Fruit fly (Drosophila melanogaster) whole organism, embryonic: ENCODE measurements around the gene CG10907.

Experiments
- Ada2b ChIP-seq: fragments of 200-800 bp; sonication (Bioruptor generic); IDR thresholded peaks from 2 replicates; pipeline ENCODE4 v1.3.6; 2022; ENCODE audit warnings: missing biosample characterization, missing genetic modification characterization
- Bgb ChIP-seq: fragments of 200-800 bp; sonication (Bioruptor generic); IDR thresholded peaks from 2 replicates; pipeline ENCODE4 v1.3.6; 2022; ENCODE audit warnings: missing biosample characterization, missing genetic modification characterization; ENCODE audit not compliant: partially characterized antibody
- CG11085 ChIP-seq: fragments of 200-800 bp; sonication (Bioruptor generic); IDR thresholded peaks from 2 replicates; pipeline ENCODE4 v1.3.6; 2022; ENCODE audit warnings: missing biosample characterization, missing genetic modification characterization
- CG11504 ChIP-seq: fragments of 200-800 bp; sonication (Bioruptor generic); optimal IDR thresholded peaks from 3 replicates; lab custom pipeline; 2019; ENCODE audit warnings: missing biosample characterization, mild to moderate bottlenecking, missing genetic modification characterization, moderate library complexity
- CG12071 ChIP-seq: fragments of 200-800 bp; sonication (Bioruptor generic); optimal IDR thresholded peaks from 3 replicates; lab custom pipeline; 2018; ENCODE audit warnings: missing biosample characterization, mild to moderate bottlenecking, missing genetic modification characterization
- CG12155 ChIP-seq: fragments of 200-800 bp; sonication (Bioruptor generic); optimal IDR thresholded peaks from 3 replicates; lab custom pipeline; 2016; ENCODE audit warnings: missing biosample characterization, missing genetic modification characterization
- CG12391 ChIP-seq: fragments of 200-800 bp; sonication (Bioruptor generic); optimal IDR thresholded peaks from 3 replicates; lab custom pipeline; 2018; ENCODE audit warnings: missing biosample characterization, mild to moderate bottlenecking, missing genetic modification characterization, moderate library complexity
- CG13424 ChIP-seq: fragments of 200-800 bp; sonication (Bioruptor generic); optimal IDR thresholded peaks from 2 replicates; lab custom pipeline; 2019; ENCODE audit warnings: missing biosample characterization, mild to moderate bottlenecking, missing genetic modification characterization, moderate library complexity
- CG15269 ChIP-seq: fragments of 200-800 bp; sonication (Bioruptor generic); optimal IDR thresholded peaks from 2 replicates; lab custom pipeline; 2018; ENCODE audit warnings: missing biosample characterization, mild to moderate bottlenecking, missing genetic modification characterization, moderate library complexity
- CG15514 ChIP-seq: fragments of 200-800 bp; sonication (Bioruptor generic); optimal IDR thresholded peaks from 3 replicates; lab custom pipeline; 2017; ENCODE audit warnings: missing biosample characterization, missing genetic modification characterization, mild to moderate bottlenecking, moderate library complexity, missing genetic modification reagents
- CG16813 ChIP-seq: fragments of 200-800 bp; sonication (Bioruptor generic); IDR thresholded peaks from 3 replicates; pipeline ENCODE4 v1.3.6; 2022; ENCODE audit warnings: missing biosample characterization, missing genetic modification characterization; ENCODE audit not compliant: partially characterized antibody
- CG17328 ChIP-seq: fragments of 200-800 bp; sonication (Bioruptor generic); IDR thresholded peaks from 2 replicates; pipeline ENCODE4 v1.3.6; 2022; ENCODE audit warnings: missing biosample characterization, missing genetic modification characterization
- CG17359 ChIP-seq: fragments of 200-800 bp; sonication (Bioruptor generic); optimal IDR thresholded peaks from 3 replicates; lab custom pipeline; 2018; ENCODE audit warnings: missing biosample characterization, mild to moderate bottlenecking, missing genetic modification characterization, moderate library complexity
- CG18619 ChIP-seq: fragments of 200-800 bp; sonication (Bioruptor generic); optimal IDR thresholded peaks from 3 replicates; lab custom pipeline; 2017; ENCODE audit warnings: missing biosample characterization, mild to moderate bottlenecking, missing genetic modification characterization
- CG2199 ChIP-seq: fragments of 200-800 bp; sonication (Bioruptor generic); IDR thresholded peaks from 3 replicates; pipeline ENCODE4 v1.3.6; 2022; ENCODE audit warnings: missing biosample characterization, missing genetic modification characterization
- CG31441 ChIP-seq: fragments of 200-800 bp; sonication (Bioruptor generic); IDR thresholded peaks from 2 replicates; pipeline ENCODE4 v1.3.6; 2022; ENCODE audit warnings: missing biosample characterization, missing genetic modification characterization
- CG7928 ChIP-seq: fragments of 200-800 bp; sonication (Bioruptor generic); optimal IDR thresholded peaks from 2 replicates; lab custom pipeline; 2017; ENCODE audit warnings: missing biosample characterization, mild to moderate bottlenecking, missing genetic modification characterization
- CkIIα-i1 ChIP-seq: fragments of 200-800 bp; sonication (Bioruptor generic); IDR thresholded peaks from 2 replicates; pipeline ENCODE4 v1.3.6; 2022; ENCODE audit warnings: missing biosample characterization, missing genetic modification characterization
- Ets97D ChIP-seq: fragments of 200-800 bp; sonication (Bioruptor generic); optimal IDR thresholded peaks from 3 replicates; lab custom pipeline; 2016; ENCODE audit warnings: missing biosample characterization, missing genetic modification characterization
- HLH54F ChIP-seq: fragments of 200-800 bp; sonication (Bioruptor generic); optimal IDR thresholded peaks from 3 replicates; lab custom pipeline; 2016; ENCODE audit warnings: missing biosample characterization, missing genetic modification characterization
- HmgZ ChIP-seq: fragments of 200-800 bp; sonication (Bioruptor generic); optimal IDR thresholded peaks from 2 replicates; lab custom pipeline; 2018; ENCODE audit warnings: missing biosample characterization, mild to moderate bottlenecking, missing genetic modification characterization
- Mrtf ChIP-seq: fragments of 200-800 bp; sonication (Bioruptor generic); IDR thresholded peaks from 3 replicates; pipeline ENCODE4 v1.3.6; 2022; ENCODE audit warnings: missing biosample characterization, missing genetic modification characterization
- Neu2 ChIP-seq: fragments of 200-800 bp; sonication (Bioruptor generic); optimal IDR thresholded peaks from 3 replicates; lab custom pipeline; 2016; ENCODE audit warnings: missing biosample characterization, missing genetic modification characterization, borderline replicate concordance
- Sry-β ChIP-seq: fragments of 200-800 bp; sonication (Bioruptor generic); optimal IDR thresholded peaks from 2 replicates; lab custom pipeline; 2018; ENCODE audit warnings: missing biosample characterization, mild to moderate bottlenecking, missing genetic modification characterization, moderate library complexity
- Stat92E ChIP-seq, 3 experiments: fragments of >200 bp in 2 of 3; fragments of 200-800 bp in 1 of 3; sonication (Bioruptor generic) in 1 of 3; optimal IDR thresholded peaks; 2 replicates each; lab custom pipeline; 2017 to 2019; ENCODE audit warnings: missing biosample characterization in 3 of 3, missing genetic modification characterization in 3 of 3, mild to moderate bottlenecking in 1 of 3, moderate library complexity in 1 of 3
- ato ChIP-seq: fragments of 200-800 bp; sonication (Bioruptor generic); IDR thresholded peaks from 2 replicates; pipeline ENCODE4 v1.3.6; 2022; ENCODE audit warnings: missing biosample characterization, missing genetic modification characterization; ENCODE audit not compliant: partially characterized antibody
- bsh ChIP-seq, 2 experiments: fragments of 200-800 bp; sonication (Bioruptor generic); optimal IDR thresholded peaks; 2 replicates each; lab custom pipeline; 2017 to 2018; ENCODE audit warnings: mild to moderate bottlenecking in 2 of 2, missing biosample characterization in 2 of 2, missing genetic modification characterization in 2 of 2, moderate library complexity in 1 of 2
- cas ChIP-seq: fragments of 200-800 bp; sonication (Bioruptor generic); IDR thresholded peaks from 2 replicates; pipeline ENCODE4 v1.3.6; 2022; ENCODE audit warnings: missing biosample characterization, missing genetic modification characterization
- ci ChIP-seq: fragments of 200-800 bp; sonication (Bioruptor generic); IDR thresholded peaks from 3 replicates; pipeline ENCODE4 v1.3.6; 2022; ENCODE audit warnings: missing biosample characterization, missing genetic modification characterization
- corto ChIP-seq: fragments of 200-800 bp; sonication (Bioruptor generic); optimal IDR thresholded peaks from 2 replicates; lab custom pipeline; 2016; ENCODE audit warnings: missing biosample characterization, mild to moderate bottlenecking, missing genetic modification characterization, moderate library complexity
- croc ChIP-seq: fragments of 200-800 bp; sonication (Bioruptor generic); conservative IDR thresholded peaks from 3 replicates; pipeline ENCODE4 v1.3.6; 2022; ENCODE audit warnings: missing biosample characterization, missing genetic modification characterization
- dimm ChIP-seq: fragments of 200-800 bp; sonication (Bioruptor generic); IDR thresholded peaks from 2 replicates; pipeline ENCODE4 v1.3.6; 2022; ENCODE audit warnings: missing biosample characterization, missing genetic modification characterization
- dpn ChIP-seq, 2 experiments: fragments of 200-800 bp; sonication (Bioruptor generic); optimal IDR thresholded peaks; 3 replicates each; lab custom pipeline; 2016; ENCODE audit warnings: missing biosample characterization in 2 of 2, missing genetic modification characterization in 2 of 2
- fd64A ChIP-seq: fragments of 200-800 bp; sonication (Bioruptor generic); optimal IDR thresholded peaks from 3 replicates; lab custom pipeline; 2018; ENCODE audit warnings: missing biosample characterization, mild to moderate bottlenecking, missing genetic modification characterization
- fu2 ChIP-seq: fragments of 200-800 bp; sonication (Bioruptor generic); optimal IDR thresholded peaks from 2 replicates; lab custom pipeline; 2016; ENCODE audit warnings: missing biosample characterization, missing genetic modification characterization
- grau ChIP-seq: fragments of 200-800 bp; optimal IDR thresholded peaks from 3 replicates; lab custom pipeline; 2019; ENCODE audit warnings: missing biosample characterization, mild to moderate bottlenecking, missing genetic modification characterization, moderate library complexity
- h ChIP-seq: fragments of >200 bp; optimal IDR thresholded peaks from 2 replicates; lab custom pipeline; 2017
- her ChIP-seq: fragments of 200-800 bp; sonication (Bioruptor generic); optimal IDR thresholded peaks from 2 replicates; lab custom pipeline; 2016; ENCODE audit warnings: missing biosample characterization, missing genetic modification characterization
- inv ChIP-seq: fragments of 200-800 bp; sonication (Bioruptor generic); IDR thresholded peaks from 2 replicates; pipeline ENCODE4 v1.3.6; 2022; ENCODE audit warnings: missing biosample characterization, missing genetic modification characterization; ENCODE audit not compliant: partially characterized antibody
- jing ChIP-seq: fragments of 200-800 bp; sonication (Bioruptor generic); optimal IDR thresholded peaks from 2 replicates; lab custom pipeline; 2018; ENCODE audit warnings: missing biosample characterization, mild to moderate bottlenecking, missing genetic modification characterization
- jumu ChIP-seq: fragments of 200-800 bp; sonication (Bioruptor generic); optimal IDR thresholded peaks from 3 replicates; lab custom pipeline; 2016; ENCODE audit warnings: missing biosample characterization, missing genetic modification characterization
- kay ChIP-seq: fragments of 200-800 bp; sonication (Bioruptor generic); optimal IDR thresholded peaks from 2 replicates; lab custom pipeline; 2016; ENCODE audit warnings: missing biosample characterization, missing genetic modification characterization
- klu ChIP-seq: fragments of 200-800 bp; sonication (Bioruptor generic); IDR thresholded peaks from 2 replicates; pipeline ENCODE4 v1.3.6; 2022; ENCODE audit warnings: missing biosample characterization, missing genetic modification characterization
- lmd ChIP-seq: fragments of 200-800 bp; sonication (Bioruptor generic); IDR thresholded peaks from 2 replicates; pipeline ENCODE4 v1.3.6; 2022; ENCODE audit warnings: missing biosample characterization, missing genetic modification characterization
- pita ChIP-seq: fragments of 200-800 bp; sonication (Bioruptor generic); optimal IDR thresholded peaks from 2 replicates; lab custom pipeline; 2017; ENCODE audit warnings: missing biosample characterization, mild to moderate bottlenecking, missing genetic modification characterization
- sens-2 ChIP-seq: fragments of 200-800 bp; sonication (Bioruptor generic); IDR thresholded peaks from 2 replicates; pipeline ENCODE4 v1.3.6; 2022; ENCODE audit warnings: missing biosample characterization, missing genetic modification characterization
- sr ChIP-seq: fragments of 200-800 bp; sonication (Bioruptor generic); IDR thresholded peaks from 3 replicates; pipeline ENCODE4 v1.3.6; 2022; ENCODE audit warnings: missing biosample characterization, missing genetic modification characterization
- tgo ChIP-seq: fragments of 200-800 bp; sonication (Bioruptor generic); IDR thresholded peaks from 3 replicates; pipeline ENCODE4 v1.3.6; 2022; ENCODE audit warnings: missing biosample characterization, missing genetic modification characterization
- ttk ChIP-seq: fragments of 200-800 bp; sonication (Bioruptor generic); IDR thresholded peaks from 2 replicates; pipeline ENCODE4 v2.1.2; 2022; ENCODE audit warnings: missing biosample characterization, missing genetic modification characterization
- unpg ChIP-seq: fragments of 200-800 bp; sonication (Bioruptor generic); optimal IDR thresholded peaks from 3 replicates; lab custom pipeline; 2018; ENCODE audit warnings: missing biosample characterization, mild to moderate bottlenecking, missing genetic modification characterization, moderate library complexity
- wdn ChIP-seq: fragments of 200-800 bp; sonication (Bioruptor generic); IDR thresholded peaks from 2 replicates; pipeline ENCODE4 v1.3.6; 2022; ENCODE audit warnings: missing biosample characterization, missing genetic modification characterization
- yki ChIP-seq: fragments of >200 bp; optimal IDR thresholded peaks from 3 replicates; lab custom pipeline; 2018

CG10907 gene

dm6 chr3L:11785291-11785690, 8.0 kb upstream of the CG10907 start (continued):
- TF ChIP-seq bsh (GFP tag; optimal IDR thresholded peaks at IDR 0.05; lab: Kevin White, UChicago) (peak in 1 of 2 experiments; percentile 34), Ets97D (GFP tag; lab: Kevin White, UChicago) (no peak), CG17359 (tag; lab: Kevin White, UChicago) (no peak), fd64A (no peak), CG31441 (GFP tag; lab: Robert Waterston, UW) (no peak), CG7928 (GFP tag; lab: Kevin White, UChicago) (peak; percentile 17), sens-2 (GFP tag; lab: Robert Waterston, UW) (no peak), CG15269 (tag; lab: Kevin White, UChicago) (no peak), CG16813 (GFP tag; lab: Robert Waterston, UW) (no peak), jumu (GFP tag; lab: Kevin White, UChicago) (no peak), tgo (peak; percentile 67; the same call in 2 of the 3 replicates), croc (GFP tag; lab: Robert Waterston, UW) (no peak), Mrtf (GFP tag; lab: Robert Waterston, UW) (no peak), HLH54F (GFP tag; lab: Kevin White, UChicago) (no peak), Ada2b (GFP tag; lab: Robert Waterston, UW) (peak; percentile 63), pita (GFP tag; lab: Kevin White, UChicago) (no peak), wdn (GFP tag; lab: Robert Waterston, UW) (peak; percentile 50; the same call in 1 of the 2 replicates), HmgZ (peak; percentile 33), CG11504 (no peak), dimm (GFP tag; lab: Robert Waterston, UW) (no peak), sr (GFP tag; lab: Robert Waterston, UW) (peak; percentile 86), fu2 (no peak), unpg (GFP tag; lab: Kevin White, UChicago) (no peak), inv (GFP tag; lab: Robert Waterston, UW) (no peak), ttk (no peak), CG18619 (GFP tag; lab: Kevin White, UChicago) (peak; percentile 19), dpn (GFP tag; optimal IDR thresholded peaks at IDR 0.05; lab: Kevin White, UChicago) (peak in 1 of 2 experiments; percentile 23), h (no peak), her (no peak), CkIIα-i1 (GFP tag; lab: Robert Waterston, UW) (no peak), jing (GFP tag; lab: Kevin White, UChicago) (no peak), Sry-β (GFP tag; lab: Kevin White, UChicago) (no peak), CG11085 (no peak), corto (no peak), CG15514 (GFP tag; lab: Kevin White, UChicago) (no peak), ci (0 out of 3 replicates have a peak, but pooled peaks have one; percentile 35), CG12155 (peak; percentile 23), Stat92E (GFP tag; optimal IDR thresholded peaks at IDR 0.05; lab: Kevin White, UChicago) (no peak), ato (GFP tag; lab: Robert Waterston, UW) (no peak), cas (0 out of 2 replicates have a peak, but pooled peaks have one; percentile 46), lmd (GFP tag; lab: Robert Waterston, UW) (peak; percentile 60; the same call in 1 of the 2 replicates), Bgb (no peak), klu (no peak), CG2199 (GFP tag; lab: Robert Waterston, UW) (no peak), grau (tag; lab: Kevin White, UChicago) (peak; percentile 82), CG17328 (GFP tag; lab: Robert Waterston, UW) (peak; percentile 37; the same call in 1 of the 2 replicates), kay (GFP tag; lab: Kevin White, UChicago) (no peak), yki (no peak), CG13424 (tag; lab: Kevin White, UChicago) (peak; percentile 69), CG12071 (GFP tag; lab: Kevin White, UChicago) (no peak), Neu2 (GFP tag; lab: Kevin White, UChicago) (no peak), CG12391 (no peak)
